Worm (Caenorhabditis elegans): ENCODE measurements around the gene K01G5.8.

The K01G5.8 gene

DNA sequence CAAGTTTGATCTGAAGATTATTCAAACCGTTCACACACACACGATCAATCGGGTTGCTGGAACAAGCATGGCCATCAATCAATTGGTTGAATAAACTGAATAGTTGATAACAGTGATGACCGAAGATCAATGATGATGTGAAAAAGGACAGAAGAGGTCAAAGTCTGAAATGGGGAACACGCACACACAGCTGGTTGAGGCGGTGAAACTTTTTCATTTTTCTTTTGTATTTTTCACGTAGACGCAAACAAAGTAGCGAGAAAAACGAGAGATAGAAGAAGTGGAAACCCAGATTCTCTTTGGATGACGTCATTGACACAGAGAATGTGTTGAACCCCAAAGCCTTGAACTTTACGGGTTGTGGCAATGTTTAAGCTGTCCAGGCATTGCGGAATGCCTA lies 23.1 kb downstream of the K01G5.8 start:
- TF ChIP-seq blmp-1 (tag; optimal IDR thresholded peaks at IDR 0.05; ENCODE audit: insufficient read depth): peak; percentile 89
- TF ChIP-seq egl-27 (tag; optimal IDR thresholded peaks at IDR 0.05): peak; percentile 62
- TF ChIP-seq fos-1 (tag; optimal IDR thresholded peaks at IDR 0.05): peak; percentile 62
- TF ChIP-seq ztf-1 (GFP tag; conservative IDR thresholded peaks at IDR 0.05): no peak
- TF ChIP-seq lsy-2 (tag; optimal IDR thresholded peaks at IDR 0.05): peak in 1 of 2 experiments; percentile 62
- TF ChIP-seq lin-13 (GFP tag; optimal IDR thresholded peaks at IDR 0.05): no peak
- TF ChIP-seq ama-1 (optimal IDR thresholded peaks at IDR 0.05): no peak
- peak; percentile 4 for TF ChIP-seq gmeb-1 (tag; optimal IDR thresholded peaks at IDR 0.05)
- no peak for TF ChIP-seq mdl-1 (tag; optimal IDR thresholded peaks at IDR 0.05)
- peak; percentile 20 for TF ChIP-seq nhr-6 (tag; optimal IDR thresholded peaks at IDR 0.05)
- peak; percentile 81 for TF ChIP-seq crh-2 (tag; optimal IDR thresholded peaks at IDR 0.05)
- peak; percentile 86 for TF ChIP-seq sma-3 (GFP tag; optimal IDR thresholded peaks at IDR 0.05)
- peak; percentile 12 for TF ChIP-seq mab-5 (tag; optimal IDR thresholded peaks at IDR 0.05)
- TF ChIP-seq nhr-23 (tag; optimal IDR thresholded peaks at IDR 0.05): no peak
- TF ChIP-seq F13H6.1 (tag; optimal IDR thresholded peaks at IDR 0.05): peak; percentile 80
- peak; percentile 91 for TF ChIP-seq sma-9 (GFP tag; optimal IDR thresholded peaks at IDR 0.05)
- TF ChIP-seq sma-9 (tag; optimal IDR thresholded peaks at IDR 0.05): no peak
- peak; percentile 46 for TF ChIP-seq C34F6.9 (tag; optimal IDR thresholded peaks at IDR 0.05)
- peak; percentile 96 for TF ChIP-seq nhr-21 (tag; optimal IDR thresholded peaks at IDR 0.05)
- TF ChIP-seq sem-4 (tag; optimal IDR thresholded peaks at IDR 0.05): peak; percentile 43
- peak; percentile 76 for TF ChIP-seq ztf-4 (tag; optimal IDR thresholded peaks at IDR 0.05)
- no peak for TF ChIP-seq alr-1 (tag; optimal IDR thresholded peaks at IDR 0.05)
- TF ChIP-seq zag-1 (tag; optimal IDR thresholded peaks at IDR 0.05): peak; percentile 11
- TF ChIP-seq nhr-129 (tag; optimal IDR thresholded peaks at IDR 0.05): peak; percentile 88
- no peak for TF ChIP-seq ceh-82 (tag; optimal IDR thresholded peaks at IDR 0.05)
- no peak for TF ChIP-seq ztf-11 (tag; optimal IDR thresholded peaks at IDR 0.05)
- no peak for TF ChIP-seq peb-1 (tag; optimal IDR thresholded peaks at IDR 0.05)
- no peak for TF ChIP-seq ZK546.5 (tag; optimal IDR thresholded peaks at IDR 0.05)
- peak; percentile 94 for TF ChIP-seq nhr-25 (tag; optimal IDR thresholded peaks at IDR 0.05)
- TF ChIP-seq unc-55 (GFP tag; optimal IDR thresholded peaks at IDR 0.05): no peak
- TF ChIP-seq lin-11 (tag; optimal IDR thresholded peaks at IDR 0.05): no peak

DNA sequence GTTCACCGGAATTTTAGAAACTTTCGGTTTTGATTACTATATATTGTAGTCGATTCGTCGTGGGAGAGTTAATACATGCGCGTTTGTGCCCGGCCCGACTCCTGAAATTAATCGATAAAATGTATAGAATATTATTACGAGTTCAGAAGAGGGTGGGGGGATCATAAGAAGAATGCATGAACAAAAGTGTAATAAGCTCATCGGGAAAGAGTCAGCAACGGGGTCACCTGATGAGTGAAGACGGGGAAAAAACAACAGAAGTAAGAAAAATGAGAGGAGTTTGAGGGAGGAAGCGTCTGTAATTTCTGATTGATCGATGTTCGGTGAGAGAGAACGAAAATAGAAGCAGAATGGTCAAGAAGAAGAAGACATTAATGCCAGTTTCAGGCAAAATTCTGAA lies 24.5 kb downstream of the K01G5.8 start, which contains the start of gene W09D10.4:
TSS of gene W09D10.4 (minus strand) at position 101 of the 400 bp plus-strand sequence.
- TF ChIP-seq gmeb-1 (tag; optimal IDR thresholded peaks at IDR 0.05) (no peak), ZK546.5 (tag; optimal IDR thresholded peaks at IDR 0.05) (no peak), nhr-25 (tag; optimal IDR thresholded peaks at IDR 0.05) (no peak), nhr-23 (tag; optimal IDR thresholded peaks at IDR 0.05) (no peak), nhr-129 (tag; optimal IDR thresholded peaks at IDR 0.05) (peak; percentile 10), R02D3.7 (tag; optimal IDR thresholded peaks at IDR 0.05) (no peak), F13H6.1 (tag; optimal IDR thresholded peaks at IDR 0.05) (peak; percentile 20), C34F6.9 (tag; optimal IDR thresholded peaks at IDR 0.05) (no peak), sma-9 (GFP tag; optimal IDR thresholded peaks at IDR 0.05) (peak; percentile 32), sma-9 (tag; optimal IDR thresholded peaks at IDR 0.05) (no peak), nhr-12 (tag; optimal IDR thresholded peaks at IDR 0.05) (no peak)

DNA sequence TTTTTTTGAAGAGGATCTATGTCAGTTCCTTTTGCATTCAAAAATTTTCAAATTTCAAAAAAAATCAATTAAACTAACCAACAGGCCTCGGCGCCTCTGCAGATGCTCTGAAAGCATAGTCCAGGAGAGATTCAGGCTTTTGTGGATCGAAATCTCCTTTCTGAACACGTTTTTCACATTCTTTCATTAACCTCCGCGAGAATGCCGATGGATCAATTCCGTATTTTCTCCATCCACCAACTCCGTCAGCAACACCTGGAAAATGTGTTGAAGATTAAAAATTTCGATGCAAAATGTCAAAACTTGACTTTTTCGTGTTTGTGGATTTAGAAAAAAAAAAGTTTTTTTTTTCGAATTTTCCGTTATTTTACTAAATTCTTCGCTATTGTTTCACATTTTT lies 26.0 kb downstream of the K01G5.8 start:
- TF ChIP-seq unc-39 (tag; optimal IDR thresholded peaks at IDR 0.05) (no peak), nhr-12 (tag; optimal IDR thresholded peaks at IDR 0.05) (no peak), elt-3 (tag; optimal IDR thresholded peaks at IDR 0.05) (no peak), R02D3.7 (tag; optimal IDR thresholded peaks at IDR 0.05) (no peak), nhr-25 (tag; optimal IDR thresholded peaks at IDR 0.05) (no peak), elt-1 (tag; optimal IDR thresholded peaks at IDR 0.05) (no peak), nhr-21 (tag; optimal IDR thresholded peaks at IDR 0.05) (no peak), nhr-237 (tag; optimal IDR thresholded peaks at IDR 0.05) (no peak), gmeb-1 (tag; optimal IDR thresholded peaks at IDR 0.05) (no peak), dmd-4 (tag; optimal IDR thresholded peaks at IDR 0.05) (no peak), ztf-1 (GFP tag; conservative IDR thresholded peaks at IDR 0.05) (no peak), unc-62 (GFP tag; optimal IDR thresholded peaks at IDR 0.05) (no peak), nhr-10 (tag; optimal IDR thresholded peaks at IDR 0.05) (no peak), ztf-4 (tag; optimal IDR thresholded peaks at IDR 0.05) (no peak), sma-3 (GFP tag; optimal IDR thresholded peaks at IDR 0.05) (no peak), unc-55 (GFP tag; optimal IDR thresholded peaks at IDR 0.05) (no peak), F13H6.1 (tag; optimal IDR thresholded peaks at IDR 0.05) (no peak), nhr-23 (tag; optimal IDR thresholded peaks at IDR 0.05) (no peak)
